Fruit fly (Drosophila melanogaster): Measurements from ENCODE around the gene dind.

dm6 chr3R:18705150-18705549 is 27.8 kb upstream of the dind start, which contains the start of the genes ChAT and VAChT:
- TF ChIP-seq ovo (GFP tag; optimal IDR thresholded peaks at IDR 0.05), result no peak
- no peak for TF ChIP-seq Hr96 (GFP tag; optimal IDR thresholded peaks at IDR 0.05)
- TF ChIP-seq bab1 (GFP tag; optimal IDR thresholded peaks at IDR 0.05), result no peak
- no peak for TF ChIP-seq CG1620 (GFP tag; optimal IDR thresholded peaks at IDR 0.05)
- TF ChIP-seq kay (GFP tag; ENCODE audit: borderline replicate concordance), result no peak
- no peak for TF ChIP-seq CG7045 (GFP tag; optimal IDR thresholded peaks at IDR 0.05)
- no peak for TF ChIP-seq cnc (optimal IDR thresholded peaks at IDR 0.05)
- no peak for TF ChIP-seq CG14711 (tag; optimal IDR thresholded peaks at IDR 0.05)
- no peak for TF ChIP-seq cic (GFP tag; optimal IDR thresholded peaks at IDR 0.05)
- TF ChIP-seq CG5204 (GFP tag; optimal IDR thresholded peaks at IDR 0.05), result no peak
- TF ChIP-seq Crg-1 (GFP tag; optimal IDR thresholded peaks at IDR 0.05), result no peak
- no peak for TF ChIP-seq Clk (GFP tag; optimal IDR thresholded peaks at IDR 0.05)
- TF ChIP-seq tj (GFP tag; optimal IDR thresholded peaks at IDR 0.05), result no peak
